Fruit fly (Drosophila melanogaster): Measurements from ENCODE around the gene Cbp80.

Gene Cbp80

DNA sequence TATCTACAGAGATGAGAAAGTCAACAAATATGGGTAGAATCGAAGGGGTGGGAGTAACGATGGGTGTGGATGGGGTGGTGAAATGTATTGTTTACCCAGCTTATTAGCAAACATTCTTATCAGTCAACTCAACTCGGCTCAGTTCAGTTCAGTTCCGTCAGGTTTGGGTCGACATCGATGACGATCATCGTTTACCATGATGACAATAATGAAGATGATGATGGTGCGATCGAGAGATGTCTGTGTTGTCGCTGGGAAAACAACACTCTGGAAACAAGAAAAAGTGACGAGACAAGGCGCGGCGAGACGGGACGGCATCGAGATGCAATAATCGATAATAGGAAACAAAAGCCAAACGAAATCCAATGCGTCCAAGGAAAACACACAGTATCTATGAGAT lies 40.1 kb upstream of the Cbp80 start (continued):
- TF ChIP-seq br (optimal IDR thresholded peaks at IDR 0.05): no peak
- TF ChIP-seq CG17361 (GFP tag; IDR thresholded peaks at IDR 0.05): 0 out of 3 replicates have a peak, but pooled peaks have one; percentile 9
- no peak for TF ChIP-seq Antp (GFP tag; optimal IDR thresholded peaks at IDR 0.05)
- TF ChIP-seq nerfin-1 (tag; optimal IDR thresholded peaks at IDR 0.05): peak; percentile 38
- TF ChIP-seq ssp (GFP tag; IDR thresholded peaks at IDR 0.05): no peak
- no peak for TF ChIP-seq Scr (GFP tag; IDR thresholded peaks at IDR 0.05; ENCODE audit: partially characterized antibody)
- peak; percentile 3 for TF ChIP-seq PHDP (tag; optimal IDR thresholded peaks at IDR 0.05)
- TF ChIP-seq sima (GFP tag; optimal IDR thresholded peaks at IDR 0.05): no peak
- no peak for TF ChIP-seq h (optimal IDR thresholded peaks at IDR 0.05)
- TF ChIP-seq twi (tag; optimal IDR thresholded peaks at IDR 0.05): peak; percentile 54
- peak; percentile 49 for TF ChIP-seq bab2 (GFP tag; optimal IDR thresholded peaks at IDR 0.05)
- TF ChIP-seq Vsx1 (GFP tag; optimal IDR thresholded peaks at IDR 0.05): peak; percentile 22
- TF ChIP-seq tgo (GFP tag; IDR thresholded peaks at IDR 0.05): no peak
- peak; percentile 5 for TF ChIP-seq CG31365 (tag; optimal IDR thresholded peaks at IDR 0.05)
- no peak for TF ChIP-seq chm (GFP tag; IDR thresholded peaks at IDR 0.05)
- TF ChIP-seq CG1647 (GFP tag; optimal IDR thresholded peaks at IDR 0.05): no peak
- no peak for TF ChIP-seq BEAF-32 (GFP tag; optimal IDR thresholded peaks at IDR 0.05)
- no peak for TF ChIP-seq Oli (tag; optimal IDR thresholded peaks at IDR 0.05)
- no peak for TF ChIP-seq CG9817 (tag; optimal IDR thresholded peaks at IDR 0.05)
- TF ChIP-seq Optix (GFP tag; IDR thresholded peaks at IDR 0.05): no peak
- peak; percentile 46; the same call in 1 of the 2 replicates for TF ChIP-seq ara (GFP tag; IDR thresholded peaks at IDR 0.05)
- TF ChIP-seq ATbp (GFP tag; optimal IDR thresholded peaks at IDR 0.05): peak; percentile 63
- TF ChIP-seq yki (optimal IDR thresholded peaks at IDR 0.05): no peak
- TF ChIP-seq MBD-R2 (GFP tag; IDR thresholded peaks at IDR 0.05): no peak
- TF ChIP-seq CG2712 (tag; optimal IDR thresholded peaks at IDR 0.05): peak; percentile 27
- no peak for TF ChIP-seq kah (GFP tag; optimal IDR thresholded peaks at IDR 0.05)
- no peak for TF ChIP-seq insv (GFP tag; optimal IDR thresholded peaks at IDR 0.05)
- TF ChIP-seq slou (GFP tag; optimal IDR thresholded peaks at IDR 0.05): no peak
- TF ChIP-seq Kr (GFP tag; optimal IDR thresholded peaks at IDR 0.05): peak; percentile 49
- peak; percentile 8 for TF ChIP-seq CG1792 (GFP tag; optimal IDR thresholded peaks at IDR 0.05)
- TF ChIP-seq E2f2 (GFP tag; IDR thresholded peaks at IDR 0.05): no peak
- peak; percentile 37 for TF ChIP-seq CG17359 (tag; optimal IDR thresholded peaks at IDR 0.05)
- TF ChIP-seq vnd (GFP tag; IDR thresholded peaks at IDR 0.05; ENCODE audit: partially characterized antibody): no peak
- TF ChIP-seq peb (GFP tag; IDR thresholded peaks at IDR 0.05): no peak; the same call in 1 of the 2 replicates
- TF ChIP-seq CG15601 (tag; optimal IDR thresholded peaks at IDR 0.05): peak; percentile 38
- TF ChIP-seq CG18599 (GFP tag; optimal IDR thresholded peaks at IDR 0.05): peak; percentile 32
- no peak for TF ChIP-seq ftz-f1 (GFP tag; optimal IDR thresholded peaks at IDR 0.05)
- peak; percentile 7 for TF ChIP-seq CG10431 (GFP tag; optimal IDR thresholded peaks at IDR 0.05)
- TF ChIP-seq Mrtf (GFP tag; IDR thresholded peaks at IDR 0.05): no peak
- peak; percentile 46; the same call in 1 of the 2 replicates for TF ChIP-seq Xrp1 (GFP tag; IDR thresholded peaks at IDR 0.05)
- TF ChIP-seq cg (GFP tag; optimal IDR thresholded peaks at IDR 0.05): no peak
- TF ChIP-seq CG11723 (GFP tag; optimal IDR thresholded peaks at IDR 0.05): peak; percentile 6
- TF ChIP-seq schlank (tag; optimal IDR thresholded peaks at IDR 0.05): no peak
- no peak for TF ChIP-seq CG7839 (tag; optimal IDR thresholded peaks at IDR 0.05)
- peak; percentile 93 for TF ChIP-seq CG15479 (GFP tag; optimal IDR thresholded peaks at IDR 0.05)
- TF ChIP-seq az2 (GFP tag; optimal IDR thresholded peaks at IDR 0.05): no peak
- no peak for TF ChIP-seq CG15073 (GFP tag; optimal IDR thresholded peaks at IDR 0.05)
- peak; percentile 19 for TF ChIP-seq grn (GFP tag; optimal IDR thresholded peaks at IDR 0.05)
- TF ChIP-seq MTF-1 (GFP tag; optimal IDR thresholded peaks at IDR 0.05; ENCODE audit: borderline replicate concordance): peak; percentile 37
- TF ChIP-seq Ssrp (tag; optimal IDR thresholded peaks at IDR 0.05): no peak
- TF ChIP-seq CG4820 (GFP tag; optimal IDR thresholded peaks at IDR 0.05): no peak
- TF ChIP-seq Hr39 (optimal IDR thresholded peaks at IDR 0.05): no peak
